Worm (Caenorhabditis elegans): ENCODE data around the gene Y17D7B.3.

DNA sequence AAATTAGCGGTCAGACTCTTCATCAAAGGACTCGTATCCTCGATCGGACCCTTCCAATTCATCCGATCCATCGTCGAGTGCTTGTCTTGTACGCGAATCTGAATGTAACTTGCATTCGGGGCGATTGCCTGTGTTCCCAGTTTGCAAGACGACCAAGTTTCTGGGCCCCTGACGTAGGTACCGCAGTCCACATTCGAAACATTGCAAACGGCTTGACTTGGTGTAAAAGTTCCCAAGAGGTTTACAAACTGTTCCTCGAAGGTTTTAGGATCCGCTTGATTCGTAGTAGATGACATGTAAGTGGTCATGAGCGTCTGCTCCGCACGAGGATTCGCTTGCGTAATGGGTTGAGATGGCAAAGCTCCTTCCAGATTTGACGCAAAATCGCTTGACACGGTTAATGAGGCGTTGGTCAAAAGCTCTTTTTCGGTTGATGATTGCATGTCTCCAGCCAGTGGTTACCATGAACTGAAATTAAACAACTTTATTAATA is 10.3 kb downstream of the Y17D7B.3 start, which contains the start of gene Y17D7B.4:
- no peak for TF ChIP-seq ets-4 (GFP tag; optimal IDR thresholded peaks at IDR 0.05)
- TF ChIP-seq snpc-4 (GFP tag; optimal IDR thresholded peaks at IDR 0.05): no peak
- no peak for TF ChIP-seq snpc-4 (tag; optimal IDR thresholded peaks at IDR 0.05)
- no peak for TF ChIP-seq fkh-3 (tag; optimal IDR thresholded peaks at IDR 0.05)
